Worm (Caenorhabditis elegans): ENCODE results near the gene nhr-150.

nhr-150 gene

DNA sequence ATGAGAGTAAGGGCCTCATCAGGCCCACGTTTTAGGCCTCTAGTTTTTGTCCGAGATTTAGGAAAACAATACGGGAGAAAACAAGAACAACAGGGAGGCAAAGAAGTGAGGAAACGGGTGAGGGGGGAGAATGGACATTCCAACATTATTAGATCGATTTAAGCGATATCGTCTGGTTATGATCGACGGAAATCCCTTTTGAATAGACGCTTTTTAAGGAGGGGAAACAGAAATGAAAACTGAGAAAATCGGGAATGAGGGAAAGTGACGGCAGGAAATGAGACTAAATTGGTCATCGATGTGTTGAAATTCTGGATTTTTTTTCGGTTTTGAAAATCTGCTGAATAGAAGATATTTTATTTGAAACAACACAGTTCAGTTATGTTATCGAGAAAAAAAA is 16.9 kb downstream of the nhr-150 start, which contains the start of gene rocf-1:
rocf-1 (minus strand) TSS at position 101 of the 400 bp plus-strand sequence.
- TF ChIP-seq ceh-36 (tag; optimal IDR thresholded peaks at IDR 0.05), result no peak
- no peak for TF ChIP-seq hmbx-1 (tag; optimal IDR thresholded peaks at IDR 0.05)
- no peak for TF ChIP-seq tra-4 (tag; optimal IDR thresholded peaks at IDR 0.05)
- no peak for TF ChIP-seq tbx-11 (GFP tag; IDR thresholded peaks at IDR 0.05)
- TF ChIP-seq sea-1 (GFP tag; conservative IDR thresholded peaks at IDR 0.05), result no peak
- no peak for TF ChIP-seq tbx-37 (GFP tag; conservative IDR thresholded peaks at IDR 0.05)
- TF ChIP-seq ceh-13 (GFP tag; optimal IDR thresholded peaks at IDR 0.05), result no peak

DNA sequence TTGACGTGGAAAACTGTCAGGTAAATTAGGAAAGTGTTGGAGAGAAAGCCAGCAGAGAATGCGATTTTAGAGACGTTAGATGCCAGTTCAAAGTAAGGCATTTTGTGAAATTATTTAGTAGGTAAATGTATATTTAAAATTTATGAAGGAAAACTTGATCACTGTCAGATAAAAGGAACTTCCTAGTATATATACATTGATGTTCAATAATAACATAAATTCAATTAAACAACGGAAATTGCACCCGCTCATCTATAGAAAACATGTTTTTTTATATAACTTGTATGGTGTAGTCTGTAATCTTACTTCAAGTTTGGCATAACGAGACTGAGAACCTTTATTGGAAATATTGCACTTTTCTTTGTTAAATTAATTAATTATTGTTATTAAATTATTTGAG is 22.2 kb downstream of the nhr-150 start, which contains the start of gene str-71:
str-71 (minus strand) TSS at position 101 of the 400 bp plus-strand sequence.
- TF ChIP-seq F13C5.2 (tag; optimal IDR thresholded peaks at IDR 0.05), result no peak
- TF ChIP-seq flt-1 (GFP tag; IDR thresholded peaks at IDR 0.05), result no peak
- no peak for TF ChIP-seq ceh-13 (GFP tag; optimal IDR thresholded peaks at IDR 0.05)
- no peak for TF ChIP-seq ets-7 (tag; optimal IDR thresholded peaks at IDR 0.05)
- TF ChIP-seq tbx-11 (GFP tag; IDR thresholded peaks at IDR 0.05), result no peak
- TF ChIP-seq hmbx-1 (tag; optimal IDR thresholded peaks at IDR 0.05), result no peak
- TF ChIP-seq sea-1 (GFP tag; conservative IDR thresholded peaks at IDR 0.05), result no peak
- TF ChIP-seq aly-1 (tag; optimal IDR thresholded peaks at IDR 0.05), result no peak

DNA sequence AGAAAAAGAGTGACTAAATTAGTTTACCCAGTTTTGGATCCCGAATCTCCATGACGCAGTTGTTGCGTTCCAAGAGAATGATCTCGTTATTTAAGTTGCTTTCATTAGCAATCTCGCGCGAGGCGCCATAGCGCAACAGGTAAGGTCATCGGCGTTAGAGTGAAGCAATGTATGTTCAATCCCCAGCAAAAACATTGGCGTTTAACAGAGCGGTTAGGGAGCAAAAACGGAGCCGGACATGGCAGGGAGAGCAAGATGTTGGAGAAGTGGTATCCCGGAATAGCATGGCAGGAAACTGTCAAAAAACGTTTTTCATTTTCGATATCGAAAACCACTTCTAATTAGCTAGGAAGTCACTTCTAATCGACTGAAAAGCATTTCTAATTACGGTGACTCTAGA is 26.9 kb downstream of the nhr-150 start:
- TF ChIP-seq B0310.2 (tag; optimal IDR thresholded peaks at IDR 0.05) (no peak), hmg-4 (GFP tag; optimal IDR thresholded peaks at IDR 0.05) (no peak)

DNA sequence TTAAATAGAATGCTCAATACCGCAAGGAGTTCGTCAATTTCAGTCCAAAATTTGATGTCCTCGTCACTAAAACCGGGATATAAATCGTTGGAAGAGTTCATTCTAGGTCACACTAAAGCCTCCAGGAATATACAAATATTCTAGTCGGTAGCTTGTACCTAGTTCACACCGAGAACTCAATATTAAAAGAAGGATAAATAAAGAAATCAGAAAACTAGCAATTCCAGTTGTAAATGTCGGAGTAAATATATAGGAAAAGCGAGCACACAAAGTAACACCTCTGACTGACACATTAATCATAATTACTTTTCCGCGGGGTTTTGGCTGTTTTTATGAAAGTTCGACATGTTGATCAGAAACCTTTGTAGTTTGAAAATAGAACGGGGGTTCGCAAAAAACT is 29.8 kb downstream of the nhr-150 start, which contains the start of gene srw-33:
srw-33 (minus strand) TSS at position 101 of the 400 bp plus-strand sequence.
- TF ChIP-seq pes-1 (GFP tag; IDR thresholded peaks at IDR 0.05) (no peak), ets-7 (tag; optimal IDR thresholded peaks at IDR 0.05) (no peak), tbx-37 (GFP tag; conservative IDR thresholded peaks at IDR 0.05) (no peak), F13C5.2 (tag; optimal IDR thresholded peaks at IDR 0.05) (no peak), flt-1 (GFP tag; IDR thresholded peaks at IDR 0.05) (no peak)

DNA sequence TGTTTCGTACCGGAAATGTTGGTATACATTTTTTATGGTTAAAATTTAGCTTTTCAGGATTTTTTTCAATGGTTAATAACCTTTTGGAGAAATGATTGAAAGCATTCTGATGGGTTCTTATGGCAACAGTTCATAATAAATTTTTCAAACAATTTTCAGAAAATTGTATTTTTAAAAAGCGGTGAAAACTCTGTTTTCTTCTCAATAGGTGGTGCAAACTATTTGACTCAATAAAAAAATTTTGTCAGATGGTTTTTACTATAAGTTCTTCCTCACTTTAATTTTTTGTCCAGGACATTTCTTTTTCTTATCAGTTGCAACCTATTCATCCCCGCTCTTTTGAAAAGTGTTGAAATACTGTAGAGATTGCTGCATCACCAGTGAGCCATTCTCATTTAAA is 32.4 kb downstream of the nhr-150 start, which contains the start of gene T26H5.14:
T26H5.14 (plus strand) TSS at position 301 of the 400 bp plus-strand sequence.
- TF ChIP-seq hmbx-1 (tag; optimal IDR thresholded peaks at IDR 0.05) (no peak), aly-1 (tag; optimal IDR thresholded peaks at IDR 0.05) (no peak), hmg-4 (GFP tag; optimal IDR thresholded peaks at IDR 0.05) (no peak), ceh-13 (GFP tag; optimal IDR thresholded peaks at IDR 0.05) (no peak), tbx-37 (GFP tag; conservative IDR thresholded peaks at IDR 0.05) (no peak)

DNA sequence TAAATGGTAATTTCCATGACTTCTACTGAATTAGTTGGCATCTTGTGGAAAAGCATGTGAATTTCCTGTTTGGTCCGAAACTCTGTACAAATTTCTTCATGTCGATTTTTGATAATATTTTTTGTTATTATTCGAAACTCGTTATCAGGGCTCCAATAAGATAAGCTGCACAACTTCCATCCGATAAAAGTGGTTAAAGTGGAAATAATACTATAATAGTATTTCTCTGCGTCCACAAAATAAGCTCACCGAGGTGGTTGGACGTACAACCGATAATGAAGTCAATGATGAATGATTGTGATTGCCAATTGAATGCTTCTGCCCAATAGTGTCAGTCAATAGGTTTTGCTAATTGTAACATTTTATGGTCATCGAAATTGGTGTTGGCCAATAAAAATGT is 32.9 kb downstream of the nhr-150 start, which contains the start of gene T26H5.4:
T26H5.4 (minus strand) TSS at position 294 of the 400 bp plus-strand sequence.
- no peak for TF ChIP-seq pes-1 (GFP tag; IDR thresholded peaks at IDR 0.05)
- no peak for TF ChIP-seq ama-1 (optimal IDR thresholded peaks at IDR 0.05)
- no peak for TF ChIP-seq hmg-4 (GFP tag; optimal IDR thresholded peaks at IDR 0.05)
- TF ChIP-seq flt-1 (GFP tag; IDR thresholded peaks at IDR 0.05), result no peak
- no peak for TF ChIP-seq scrt-1 (GFP tag; IDR thresholded peaks at IDR 0.05)
- TF ChIP-seq tra-4 (tag; optimal IDR thresholded peaks at IDR 0.05), result no peak
- no peak for TF ChIP-seq tbx-11 (GFP tag; IDR thresholded peaks at IDR 0.05)
- TF ChIP-seq F13C5.2 (tag; optimal IDR thresholded peaks at IDR 0.05), result no peak
- TF ChIP-seq B0310.2 (tag; optimal IDR thresholded peaks at IDR 0.05), result no peak
- no peak for TF ChIP-seq ceh-13 (GFP tag; optimal IDR thresholded peaks at IDR 0.05)
- no peak for TF ChIP-seq hnd-1 (tag; optimal IDR thresholded peaks at IDR 0.05)
- TF ChIP-seq sea-1 (GFP tag; conservative IDR thresholded peaks at IDR 0.05), result no peak
- no peak for TF ChIP-seq aly-1 (tag; optimal IDR thresholded peaks at IDR 0.05)
- no peak for TF ChIP-seq hmbx-1 (tag; optimal IDR thresholded peaks at IDR 0.05)

DNA sequence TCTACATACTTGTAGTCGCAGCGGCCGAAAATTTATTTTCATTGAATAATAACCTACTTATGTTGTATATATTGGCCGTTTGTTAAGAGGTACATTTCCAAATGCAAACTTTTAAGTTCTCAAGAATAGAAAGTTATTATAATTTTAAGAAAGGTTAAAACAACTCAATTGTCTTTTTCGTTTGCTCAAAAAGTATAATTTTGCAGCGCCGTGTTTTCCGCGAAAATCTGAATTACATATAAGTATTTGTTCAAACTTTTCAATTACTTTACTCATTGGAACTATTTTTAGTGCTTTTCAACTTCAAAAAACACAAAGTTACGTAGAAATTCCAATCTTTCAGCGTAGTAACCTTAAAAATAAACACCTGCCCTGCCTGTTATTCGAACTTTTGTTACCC is 35.8 kb downstream of the nhr-150 start, which contains the start of gene srh-239:
srh-239 (plus strand) TSS at position 301 of the 400 bp plus-strand sequence.
- TF ChIP-seq hmg-4 (GFP tag; optimal IDR thresholded peaks at IDR 0.05) (no peak), tra-4 (tag; optimal IDR thresholded peaks at IDR 0.05) (no peak)

DNA sequence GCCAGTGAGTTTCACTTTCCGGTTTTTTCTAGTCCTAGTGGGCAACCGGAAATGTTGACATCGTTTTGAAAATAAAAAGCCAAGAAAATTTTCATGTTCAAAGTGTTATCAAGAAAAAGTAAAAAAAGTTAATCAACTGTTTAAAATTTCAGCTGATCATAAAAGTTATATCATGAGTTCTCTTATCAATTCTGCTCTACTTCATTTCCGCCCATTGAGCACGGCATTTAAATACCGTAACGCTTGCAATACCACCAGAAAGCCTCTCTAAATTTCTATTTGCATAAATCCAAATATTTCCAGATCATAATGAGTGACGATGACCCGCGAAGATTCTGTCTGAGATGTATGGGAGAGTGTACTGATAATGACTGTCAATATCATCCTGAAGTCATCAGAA is 36.6 kb downstream of the nhr-150 start, which contains the start of gene T26H5.9:
T26H5.9 (plus strand) TSS at position 302 of the 400 bp plus-strand sequence.
- TF ChIP-seq tra-4 (tag; optimal IDR thresholded peaks at IDR 0.05) (no peak), B0310.2 (tag; optimal IDR thresholded peaks at IDR 0.05) (no peak), hmg-4 (GFP tag; optimal IDR thresholded peaks at IDR 0.05) (no peak), ama-1 (optimal IDR thresholded peaks at IDR 0.05) (no peak), ets-7 (tag; optimal IDR thresholded peaks at IDR 0.05) (no peak), aly-1 (tag; optimal IDR thresholded peaks at IDR 0.05) (no peak), pes-1 (GFP tag; IDR thresholded peaks at IDR 0.05) (no peak), tbx-37 (GFP tag; conservative IDR thresholded peaks at IDR 0.05) (no peak), sea-1 (GFP tag; conservative IDR thresholded peaks at IDR 0.05) (no peak), hmbx-1 (tag; optimal IDR thresholded peaks at IDR 0.05) (no peak), flt-1 (GFP tag; IDR thresholded peaks at IDR 0.05) (no peak), tbx-11 (GFP tag; IDR thresholded peaks at IDR 0.05) (no peak), F13C5.2 (tag; optimal IDR thresholded peaks at IDR 0.05) (no peak), scrt-1 (GFP tag; IDR thresholded peaks at IDR 0.05) (no peak), ceh-13 (GFP tag; optimal IDR thresholded peaks at IDR 0.05) (no peak), ceh-36 (tag; optimal IDR thresholded peaks at IDR 0.05) (no peak), hnd-1 (tag; optimal IDR thresholded peaks at IDR 0.05) (no peak)

DNA sequence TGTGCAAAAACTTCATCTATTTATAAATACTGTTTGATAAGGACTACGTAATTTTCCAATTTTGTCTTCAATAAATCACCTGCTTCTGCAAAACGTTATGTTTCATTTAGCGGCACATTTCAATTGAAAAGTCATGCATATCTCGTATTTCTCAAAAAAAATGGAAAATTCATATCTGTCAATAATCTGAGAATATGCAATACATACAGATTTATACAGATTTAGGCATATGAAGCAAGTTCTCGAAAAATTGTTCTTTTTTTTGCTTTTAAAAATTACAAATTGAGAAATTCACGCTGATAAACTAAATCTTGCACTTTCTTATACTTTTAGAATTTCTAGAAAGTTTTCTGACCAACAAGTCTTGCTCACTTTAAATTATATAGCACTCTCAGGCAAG is 37.1 kb downstream of the nhr-150 start, which contains the start of gene T26H5.11:
T26H5.11 (minus strand) TSS at position 101 of the 400 bp plus-strand sequence.
- TF ChIP-seq sea-1 (GFP tag; conservative IDR thresholded peaks at IDR 0.05) (no peak), tra-4 (tag; optimal IDR thresholded peaks at IDR 0.05) (no peak), flt-1 (GFP tag; IDR thresholded peaks at IDR 0.05) (no peak), tbx-11 (GFP tag; IDR thresholded peaks at IDR 0.05) (no peak), tbx-37 (GFP tag; conservative IDR thresholded peaks at IDR 0.05) (no peak), scrt-1 (GFP tag; IDR thresholded peaks at IDR 0.05) (no peak), ets-7 (tag; optimal IDR thresholded peaks at IDR 0.05) (no peak), ceh-36 (tag; optimal IDR thresholded peaks at IDR 0.05) (no peak), hmg-4 (GFP tag; optimal IDR thresholded peaks at IDR 0.05) (no peak), ama-1 (optimal IDR thresholded peaks at IDR 0.05) (no peak), F13C5.2 (tag; optimal IDR thresholded peaks at IDR 0.05) (no peak), hmbx-1 (tag; optimal IDR thresholded peaks at IDR 0.05) (no peak), hnd-1 (tag; optimal IDR thresholded peaks at IDR 0.05) (no peak), aly-1 (tag; optimal IDR thresholded peaks at IDR 0.05) (no peak)
